Fruit fly (Drosophila melanogaster): ENCODE results near the gene CG6830.

- TF ChIP-seq Crg-1 (GFP tag; optimal IDR thresholded peaks at IDR 0.05) (no peak), CG11617 (GFP tag; optimal IDR thresholded peaks at IDR 0.05) (no peak)
Observed at dm6 chr3R:11669954-11670347, 14.2 kb downstream of the CG6830 start.
